Worm (Caenorhabditis elegans) whole organism, L4 larva: ENCODE measurements around the gene C27B7.9.

ENCODE experiments used
- D1046.2 ChIP-seq: fragments of 200-800 bp; sonication (Bioruptor generic); IDR thresholded peaks from 2 replicates; pipeline ENCODE4 v1.3.6; 2022; ENCODE audit warnings: missing genetic modification characterization, missing compliant biosample characterization
- T26A8.4 ChIP-seq: fragments of 200-800 bp; sonication (Bioruptor generic); IDR thresholded peaks from 2 replicates; pipeline ENCODE4 v1.3.6; 2022; ENCODE audit warnings: missing genetic modification characterization, missing compliant biosample characterization
- Y48G9A.11 ChIP-seq: fragments of 200-800 bp; sonication (Bioruptor generic); IDR thresholded peaks from 2 replicates; pipeline ENCODE4 v1.3.6; 2022; ENCODE audit warnings: missing genetic modification reagents, missing genetic modification characterization, missing compliant biosample characterization
- Y5F2A.4 ChIP-seq: fragments of 200-800 bp; sonication (Bioruptor generic); optimal IDR thresholded peaks from 2 replicates; lab custom pipeline; 2018; ENCODE audit warnings: mild to moderate bottlenecking, missing genetic modification characterization, missing compliant biosample characterization
- Y75B8A.6 ChIP-seq: fragments of 200-800 bp; sonication (Bioruptor generic); IDR thresholded peaks from 2 replicates; pipeline ENCODE4 v1.3.6; 2022; ENCODE audit warnings: missing genetic modification reagents, missing genetic modification characterization, missing compliant biosample characterization
- ZK337.2 ChIP-seq: fragments of 200-800 bp; sonication (Bioruptor generic); IDR thresholded peaks from 2 replicates; pipeline ENCODE4 v1.3.6; 2022; ENCODE audit warnings: missing genetic modification reagents, missing genetic modification characterization, missing compliant biosample characterization
- ama-1 ChIP-seq: fragments of 150-350 bp; optimal IDR thresholded peaks from 2 replicates; lab custom pipeline; 2014; ENCODE audit warnings: inconsistent platforms, mixed read lengths
- attf-4 ChIP-seq: sonication (generic microtip); optimal IDR thresholded peaks from 3 replicates; lab custom pipeline; 2017; ENCODE audit warnings: missing biosample characterization, missing genetic modification characterization
- ceh-28 ChIP-seq: fragments of 150-350 bp; optimal IDR thresholded peaks from 2 replicates; lab custom pipeline; 2014; ENCODE audit warnings: missing biosample characterization, missing genetic modification reagents, missing genetic modification characterization
- daf-16 ChIP-seq, 3 experiments: sonication (generic microtip); optimal IDR thresholded peaks; 2 replicates each; lab custom pipeline; 2016 to 2017; ENCODE audit warnings: missing genetic modification characterization in 3 of 3, missing genetic modification reagents in 3 of 3, mild to moderate bottlenecking in 2 of 3, missing compliant biosample characterization in 2 of 3, missing biosample characterization in 1 of 3, moderate library complexity in 1 of 3
- daf-19 ChIP-seq: fragments of 200-800 bp; sonication (Bioruptor generic); conservative IDR thresholded peaks from 2 replicates; pipeline ENCODE4 v1.3.6; 2022; ENCODE audit warnings: missing genetic modification characterization, missing compliant biosample characterization
- dmd-8 ChIP-seq: fragments of 200-800 bp; sonication (Bioruptor generic); IDR thresholded peaks from 2 replicates; pipeline ENCODE4 v1.3.6; 2022; ENCODE audit warnings: missing genetic modification characterization, missing compliant biosample characterization
- dmd-9 ChIP-seq: fragments of 200-800 bp; sonication (Bioruptor generic); IDR thresholded peaks from 2 replicates; pipeline ENCODE4 v1.3.6; 2022; ENCODE audit warnings: missing genetic modification reagents, missing genetic modification characterization, missing compliant biosample characterization
- dve-1 ChIP-seq: sonication (generic microtip); optimal IDR thresholded peaks from 2 replicates; lab custom pipeline; 2017; ENCODE audit warnings: antibody characterized with exemption, mild to moderate bottlenecking, missing genetic modification characterization, missing compliant biosample characterization; ENCODE audit not compliant: insufficient read depth
- fkh-10 ChIP-seq: fragments of 150-350 bp; optimal IDR thresholded peaks from 2 replicates; lab custom pipeline; 2014; ENCODE audit warnings: missing biosample characterization, missing genetic modification reagents, missing genetic modification characterization
- hlh-11 ChIP-seq: fragments of 200-800 bp; sonication (Bioruptor generic); optimal IDR thresholded peaks from 2 replicates; lab custom pipeline; 2018; ENCODE audit warnings: mild to moderate bottlenecking, missing genetic modification characterization, missing compliant biosample characterization
- hlh-30 ChIP-seq: sonication (generic microtip); optimal IDR thresholded peaks from 2 replicates; lab custom pipeline; 2017; ENCODE audit warnings: antibody characterized with exemption, mild to moderate bottlenecking, missing genetic modification characterization, missing compliant biosample characterization; ENCODE audit not compliant: insufficient read depth
- hmg-1.1 ChIP-seq: fragments of 200-800 bp; sonication (Bioruptor generic); IDR thresholded peaks from 2 replicates; pipeline ENCODE4 v1.3.6; 2022; ENCODE audit warnings: missing genetic modification reagents, missing genetic modification characterization, missing compliant biosample characterization
- lin-15B ChIP-seq: fragments of 150-350 bp; sonication (generic microtip); optimal IDR thresholded peaks from 3 replicates; lab custom pipeline; 2014; ENCODE audit warnings: missing biosample characterization, missing genetic modification characterization
- lin-29 ChIP-seq: fragments of 200-800 bp; sonication (Bioruptor generic); IDR thresholded peaks from 2 replicates; pipeline ENCODE4 v1.3.6; 2022; ENCODE audit warnings: missing genetic modification reagents, missing genetic modification characterization, missing compliant biosample characterization
- lin-39 ChIP-seq: fragments of 150-350 bp; optimal IDR thresholded peaks from 2 replicates; lab custom pipeline; 2014; ENCODE audit warnings: missing biosample characterization, missing genetic modification reagents, missing genetic modification characterization
- madf-5 ChIP-seq, 2 experiments: fragments of 200-800 bp; sonication (Bioruptor generic); IDR thresholded peaks; 2 replicates each; pipeline ENCODE4 v1.3.6; 2022; ENCODE audit warnings: missing compliant biosample characterization in 2 of 2, missing genetic modification characterization in 2 of 2
- mdl-1 ChIP-seq, 2 experiments: fragments of 150-350 bp in 1 of 2; sonication (generic microtip) in 1 of 2; optimal IDR thresholded peaks; 2 replicates each; lab custom pipeline; 2014 to 2017; ENCODE audit warnings: missing biosample characterization in 2 of 2, missing genetic modification characterization in 2 of 2
- mdt-29 ChIP-seq: fragments of 200-800 bp; sonication (Bioruptor generic); IDR thresholded peaks from 2 replicates; pipeline ENCODE4 v1.3.6; 2022; ENCODE audit warnings: missing genetic modification reagents, missing genetic modification characterization, missing compliant biosample characterization
- mes-2 ChIP-seq: sonication (generic microtip); optimal IDR thresholded peaks from 2 replicates; lab custom pipeline; 2016; ENCODE audit warnings: missing genotype, mild to moderate bottlenecking, missing genetic modification characterization, missing compliant biosample characterization; ENCODE audit not compliant: poor library complexity, severe bottlenecking
- mxl-2 ChIP-seq: fragments of 200-800 bp; sonication (Bioruptor generic); conservative IDR thresholded peaks from 2 replicates; pipeline ENCODE4 v1.3.6; 2022; ENCODE audit warnings: missing genetic modification reagents, missing genetic modification characterization, missing compliant biosample characterization
- mxl-3 ChIP-seq: fragments of 200-800 bp; sonication (Bioruptor generic); optimal IDR thresholded peaks from 2 replicates; lab custom pipeline; 2018; ENCODE audit warnings: mild to moderate bottlenecking, missing genetic modification characterization, missing compliant biosample characterization
- nhr-111 ChIP-seq: fragments of 200-800 bp; sonication (Bioruptor generic); optimal IDR thresholded peaks from 2 replicates; lab custom pipeline; 2018; ENCODE audit warnings: mild to moderate bottlenecking, missing genetic modification characterization, missing compliant biosample characterization
- nhr-237 ChIP-seq: sonication (generic microtip); optimal IDR thresholded peaks from 2 replicates; lab custom pipeline; 2017; ENCODE audit warnings: missing biosample characterization, missing genetic modification characterization
- nhr-25 ChIP-seq: sonication (generic microtip); optimal IDR thresholded peaks from 2 replicates; lab custom pipeline; 2017; ENCODE audit warnings: missing genetic modification characterization, mild to moderate bottlenecking, missing compliant biosample characterization, antibody characterized with exemption, moderate library complexity, borderline replicate concordance; ENCODE audit not compliant: insufficient read depth
- nhr-28 ChIP-seq: fragments of 150-350 bp; optimal IDR thresholded peaks from 2 replicates; lab custom pipeline; 2014; ENCODE audit warnings: missing biosample characterization, missing genetic modification characterization
- nhr-77 ChIP-seq: fragments of 150-350 bp; optimal IDR thresholded peaks from 2 replicates; lab custom pipeline; 2014; ENCODE audit warnings: missing biosample characterization, missing genetic modification characterization
- php-3 ChIP-seq: fragments of 200-800 bp; sonication (Bioruptor generic); IDR thresholded peaks from 2 replicates; pipeline ENCODE4 v1.3.6; 2022; ENCODE audit warnings: missing genetic modification reagents, missing genetic modification characterization, missing compliant biosample characterization
- rbr-2 ChIP-seq: sonication (generic microtip); optimal IDR thresholded peaks from 2 replicates; lab custom pipeline; 2016; ENCODE audit warnings: missing genotype, missing genetic modification characterization, missing compliant biosample characterization
- set-16 ChIP-seq: fragments of 200-800 bp; sonication (Bioruptor generic); IDR thresholded peaks from 2 replicates; pipeline ENCODE4 v1.3.6; 2022; ENCODE audit warnings: missing genetic modification reagents, missing genetic modification characterization, missing compliant biosample characterization
- snpc-1.2 ChIP-seq: fragments of 200-800 bp; sonication (Bioruptor generic); IDR thresholded peaks from 2 replicates; pipeline ENCODE4 v1.3.6; 2022; ENCODE audit warnings: missing genetic modification reagents, missing genetic modification characterization, missing compliant biosample characterization
- tra-1 ChIP-seq: fragments of 200-800 bp; sonication (Bioruptor generic); IDR thresholded peaks from 2 replicates; pipeline ENCODE4 v1.3.6; 2022; ENCODE audit warnings: missing genetic modification reagents, missing genetic modification characterization, missing compliant biosample characterization
- unc-62 ChIP-seq, 3 experiments: fragments of 150-350 bp in 1 of 3; sonication (generic microtip); optimal IDR thresholded peaks in 2 of 3; peaks in 1 of 3; 1 replicate in 1 of 3; 2 replicates in 2 of 3; lab custom pipeline; 2014 to 2017; ENCODE audit warnings: missing biosample characterization in 3 of 3, missing genetic modification characterization in 3 of 3, missing genetic modification reagents in 3 of 3, missing genotype in 1 of 3
- vab-7 ChIP-seq: fragments of 200-800 bp; sonication (Bioruptor generic); IDR thresholded peaks from 2 replicates; pipeline ENCODE4 v1.3.6; 2022; ENCODE audit warnings: missing genetic modification reagents, missing genetic modification characterization, missing compliant biosample characterization
- zfp-2 ChIP-seq: sonication (generic microtip); optimal IDR thresholded peaks from 2 replicates; lab custom pipeline; 2016; ENCODE audit warnings: mild to moderate bottlenecking, missing genetic modification characterization, missing compliant biosample characterization
- zfp-3 ChIP-seq: fragments of 200-800 bp; sonication (Bioruptor generic); conservative IDR thresholded peaks from 2 replicates; pipeline ENCODE4 v1.3.6; 2022; ENCODE audit warnings: missing genetic modification reagents, missing genetic modification characterization, missing compliant biosample characterization
- ztf-7 ChIP-seq: fragments of 150-350 bp; optimal IDR thresholded peaks from 2 replicates; lab custom pipeline; 2014; ENCODE audit warnings: missing biosample characterization, missing genetic modification characterization

The C27B7.9 gene

ce11 chrIV:8923381-8923780, 7.5 kb upstream of the C27B7.9 start:
- TF ChIP-seq ama-1 (lab: Kevin White, UChicago) (no peak), snpc-1.2 (peak; percentile 53; the same call in 1 of the 2 replicates)

- TF ChIP-seq dve-1 (tag; lab: Kevin White, UChicago) (peak; percentile 19), lin-15B (tag; lab: Kevin White, UChicago) (no peak), madf-5 (GFP tag; IDR thresholded peaks at IDR 0.05; lab: Robert Waterston, UW) (no peak), mdt-29 (GFP tag; lab: Robert Waterston, UW) (peak; percentile 41; the same call in 1 of the 2 replicates), vab-7 (GFP tag; lab: Robert Waterston, UW) (no peak), Y75B8A.6 (GFP tag; lab: Robert Waterston, UW) (no peak), ZK337.2 (GFP tag; lab: Robert Waterston, UW) (no peak), mxl-2 (GFP tag; lab: Robert Waterston, UW) (no peak), hmg-1.1 (GFP tag; lab: Robert Waterston, UW) (0 out of 2 replicates have a peak, but pooled peaks have one; percentile 43), mxl-3 (GFP tag; lab: Kevin White, UChicago) (peak; percentile 53), ztf-7 (tag; lab: Kevin White, UChicago) (no peak), tra-1 (GFP tag; lab: Robert Waterston, UW) (no peak), zfp-3 (GFP tag; lab: Robert Waterston, UW) (no peak), nhr-25 (tag; lab: Kevin White, UChicago) (peak; percentile 41), nhr-111 (no peak), daf-16 (GFP tag; optimal IDR thresholded peaks at IDR 0.05; lab: Kevin White, UChicago) (no peak), daf-16 (tag; optimal IDR thresholded peaks at IDR 0.05; lab: Kevin White, UChicago) (peak; percentile 20), dmd-8 (GFP tag; lab: Robert Waterston, UW) (no peak), rbr-2 (tag; lab: Kevin White, UChicago) (no peak), hlh-30 (tag; lab: Kevin White, UChicago) (peak; percentile 3), set-16 (GFP tag; lab: Robert Waterston, UW) (no peak), unc-62 (GFP tag; optimal IDR thresholded peaks at IDR 0.05 in 1 of 2; lab: Kevin White, UChicago) (peak in 1 of 2 experiments; percentile 15), unc-62 (tag; optimal IDR thresholded peaks at IDR 0.05; lab: Kevin White, UChicago) (no peak), D1046.2 (GFP tag; lab: Robert Waterston, UW) (peak; percentile 82), snpc-1.2 (no peak), daf-19 (no peak), nhr-77 (tag; lab: Kevin White, UChicago) (peak; percentile 2), Y48G9A.11 (GFP tag; lab: Robert Waterston, UW) (no peak), hlh-11 (tag; lab: Kevin White, UChicago) (peak; percentile 39), mes-2 (tag; lab: Kevin White, UChicago) (peak; percentile 56), mdl-1 (tag; optimal IDR thresholded peaks at IDR 0.05; lab: Kevin White, UChicago) (peak in 1 of 2 experiments; percentile 46), dmd-9 (no peak), php-3 (GFP tag; lab: Robert Waterston, UW) (no peak), attf-4 (tag; lab: Kevin White, UChicago) (no peak), zfp-2 (tag; lab: Kevin White, UChicago) (no peak), T26A8.4 (no peak), Y5F2A.4 (GFP tag; lab: Kevin White, UChicago) (no peak), nhr-237 (no peak), lin-39 (tag; lab: Kevin White, UChicago) (no peak), lin-29 (GFP tag; lab: Robert Waterston, UW) (no peak), fkh-10 (no peak), ceh-28 (tag; lab: Kevin White, UChicago) (peak; percentile 50), nhr-28 (tag; lab: Kevin White, UChicago) (peak; percentile 58)
Measured at ce11 chrIV:8921956-8922355, 6.0 kb upstream of the C27B7.9 start, which contains the start of gene D1046.16. TSS of gene D1046.16 (plus strand) at chrIV:8922150.
